Worm (Caenorhabditis elegans) whole organism, L1 larva: ENCODE results near the gene T14G11.1.

Source experiments
- C04F5.9 ChIP-seq: sonication (generic microtip); optimal IDR thresholded peaks from 2 replicates; lab custom pipeline; 2016; ENCODE audit warnings: missing genetic modification characterization, missing compliant biosample characterization
- C34B4.2 ChIP-seq: sonication (generic microtip); optimal IDR thresholded peaks from 2 replicates; lab custom pipeline; 2017; ENCODE audit warnings: mild to moderate bottlenecking, missing genetic modification characterization, missing compliant biosample characterization
- aha-1 ChIP-seq: fragments of 150-350 bp; optimal IDR thresholded peaks from 2 replicates; lab custom pipeline; 2014; ENCODE audit warnings: missing biosample characterization, missing genetic modification characterization
- alr-1 ChIP-seq: fragments of 200-800 bp; sonication (Bioruptor generic); optimal IDR thresholded peaks from 2 replicates; lab custom pipeline; 2018; ENCODE audit warnings: borderline replicate concordance, mild to moderate bottlenecking, missing genetic modification characterization, missing compliant biosample characterization
- aly-2 ChIP-seq: fragments of 150-350 bp; optimal IDR thresholded peaks from 2 replicates; lab custom pipeline; 2014; ENCODE audit warnings: missing biosample characterization, missing genetic modification characterization
- ceh-8 ChIP-seq: fragments of 200-800 bp; sonication (Bioruptor generic); optimal IDR thresholded peaks from 2 replicates; lab custom pipeline; 2018; ENCODE audit warnings: mild to moderate bottlenecking, missing genetic modification characterization, moderate library complexity, missing compliant biosample characterization
- ceh-82 ChIP-seq, 3 experiments: fragments of 150-350 bp in 1 of 3; sonication (generic microtip) in 2 of 3; optimal IDR thresholded peaks; 2 replicates each; lab custom pipeline; 2014 to 2017; ENCODE audit warnings: missing biosample characterization in 3 of 3, missing genetic modification characterization in 3 of 3
- ceh-88 ChIP-seq: fragments of 200-800 bp; sonication (Bioruptor generic); IDR thresholded peaks from 2 replicates; pipeline ENCODE4 v1.3.6; 2022; ENCODE audit warnings: missing genetic modification characterization, missing compliant biosample characterization
- ceh-90 ChIP-seq: sonication (generic microtip); optimal IDR thresholded peaks from 2 replicates; lab custom pipeline; 2016; ENCODE audit warnings: missing genetic modification characterization, missing compliant biosample characterization
- efl-3 ChIP-seq: fragments of 200-800 bp; sonication (Bioruptor generic); optimal IDR thresholded peaks from 2 replicates; lab custom pipeline; 2018; ENCODE audit warnings: mild to moderate bottlenecking, missing genetic modification characterization, missing compliant biosample characterization
- egl-13 ChIP-seq: sonication (generic microtip); optimal IDR thresholded peaks from 2 replicates; lab custom pipeline; 2016; ENCODE audit warnings: missing genotype, missing genetic modification reagents, missing genetic modification characterization, missing compliant biosample characterization
- egl-27 ChIP-seq, 2 experiments: fragments of 150-350 bp in 1 of 2; sonication (generic microtip); optimal IDR thresholded peaks; 3 replicates each; lab custom pipeline; 2017 to 2018; ENCODE audit warnings: missing biosample characterization in 2 of 2, missing genetic modification characterization in 2 of 2, missing genetic modification reagents in 2 of 2
- elt-2 ChIP-seq: sonication (generic microtip); optimal IDR thresholded peaks from 2 replicates; lab custom pipeline; 2016; ENCODE audit warnings: missing genetic modification characterization, mild to moderate bottlenecking, inconsistent platforms, missing compliant biosample characterization, missing genetic modification reagents
- elt-3 ChIP-seq, 6 experiments: fragments of 150-350 bp in 1 of 6; sonication (generic microtip); optimal IDR thresholded peaks; 2 replicates each; lab custom pipeline; 2017 to 2018; ENCODE audit warnings: missing biosample characterization in 6 of 6, missing genetic modification characterization in 6 of 6, inconsistent platforms in 1 of 6
- ets-5 ChIP-seq: fragments of 200-800 bp; sonication (Bioruptor generic); IDR thresholded peaks from 2 replicates; pipeline ENCODE4 v1.3.6; 2022; ENCODE audit warnings: missing genetic modification characterization, missing compliant biosample characterization
- fos-1 ChIP-seq: fragments of 150-350 bp; optimal IDR thresholded peaks from 2 replicates; lab custom pipeline; 2014; ENCODE audit warnings: missing biosample characterization, missing genetic modification characterization
- hlh-4 ChIP-seq: sonication (generic microtip); optimal IDR thresholded peaks from 2 replicates; lab custom pipeline; 2016; ENCODE audit warnings: mild to moderate bottlenecking, missing genetic modification characterization, missing compliant biosample characterization
- lin-13 ChIP-seq: fragments of 150-350 bp; optimal IDR thresholded peaks from 2 replicates; lab custom pipeline; 2014; ENCODE audit warnings: missing biosample characterization, missing genetic modification reagents, missing genetic modification characterization
- lin-14 ChIP-seq: fragments of 200-800 bp; sonication (Bioruptor generic); optimal IDR thresholded peaks from 2 replicates; lab custom pipeline; 2018; ENCODE audit warnings: mild to moderate bottlenecking, missing genetic modification characterization, moderate library complexity, missing compliant biosample characterization
- lin-35 ChIP-seq, 2 experiments: fragments of 150-350 bp; optimal IDR thresholded peaks; 2 replicates each; lab custom pipeline; 2014; ENCODE audit warnings: missing biosample characterization in 2 of 2, missing genetic modification characterization in 2 of 2, missing genetic modification reagents in 2 of 2
- lsy-2 ChIP-seq, 2 experiments: fragments of 150-350 bp; optimal IDR thresholded peaks; 2 replicates each; lab custom pipeline; 2014; ENCODE audit warnings: missing biosample characterization in 2 of 2, missing genetic modification characterization in 2 of 2
- mab-9 ChIP-seq: fragments of 200-800 bp; sonication (Bioruptor generic); IDR thresholded peaks from 2 replicates; pipeline ENCODE4 v1.3.6; 2022; ENCODE audit warnings: missing genetic modification reagents, missing genetic modification characterization, missing compliant biosample characterization
- mef-2 ChIP-seq: fragments of 150-350 bp; optimal IDR thresholded peaks from 2 replicates; lab custom pipeline; 2014; ENCODE audit warnings: missing biosample characterization, missing genetic modification characterization
- nhr-12 ChIP-seq: sonication (generic microtip); optimal IDR thresholded peaks from 2 replicates; lab custom pipeline; 2017; ENCODE audit warnings: missing biosample characterization, missing genetic modification characterization
- nhr-20 ChIP-seq: sonication (generic microtip); optimal IDR thresholded peaks from 2 replicates; lab custom pipeline; 2016; ENCODE audit warnings: mild to moderate bottlenecking, missing genetic modification characterization, missing compliant biosample characterization
- nhr-28 ChIP-seq: fragments of 150-350 bp; optimal IDR thresholded peaks from 2 replicates; lab custom pipeline; 2014; ENCODE audit warnings: missing biosample characterization, missing genetic modification characterization
- nhr-47 ChIP-seq: sonication (generic microtip); optimal IDR thresholded peaks from 2 replicates; lab custom pipeline; 2016; ENCODE audit warnings: mild to moderate bottlenecking, missing genetic modification characterization, moderate library complexity, missing compliant biosample characterization
- nhr-71 ChIP-seq: sonication (generic microtip); optimal IDR thresholded peaks from 2 replicates; lab custom pipeline; 2016; ENCODE audit warnings: mild to moderate bottlenecking, missing genetic modification characterization, moderate library complexity, missing compliant biosample characterization
- nhr-76 ChIP-seq: sonication (generic microtip); optimal IDR thresholded peaks from 2 replicates; lab custom pipeline; 2017; ENCODE audit warnings: missing biosample characterization, missing genetic modification characterization
- nhr-84 ChIP-seq: sonication (generic microtip); optimal IDR thresholded peaks from 2 replicates; lab custom pipeline; 2017; ENCODE audit warnings: missing biosample characterization, missing genetic modification characterization
- nhr-90 ChIP-seq: sonication (generic microtip); optimal IDR thresholded peaks from 2 replicates; lab custom pipeline; 2016; ENCODE audit warnings: mild to moderate bottlenecking, missing genetic modification characterization, missing compliant biosample characterization; ENCODE audit not compliant: poor library complexity
- pag-3 ChIP-seq: sonication (generic microtip); optimal IDR thresholded peaks from 2 replicates; lab custom pipeline; 2017; ENCODE audit warnings: missing genetic modification characterization, mild to moderate bottlenecking, missing compliant biosample characterization, antibody characterized with exemption, borderline replicate concordance; ENCODE audit not compliant: insufficient read depth
- rnt-1 ChIP-seq: sonication (generic microtip); optimal IDR thresholded peaks from 2 replicates; lab custom pipeline; 2016; ENCODE audit warnings: mild to moderate bottlenecking, missing genetic modification characterization, moderate library complexity, missing compliant biosample characterization
- snpc-4 ChIP-seq: fragments of 150-350 bp; optimal IDR thresholded peaks from 2 replicates; lab custom pipeline; 2014; ENCODE audit warnings: missing biosample characterization, missing genetic modification characterization
- sptf-1 ChIP-seq: fragments of 150-350 bp; optimal IDR thresholded peaks from 2 replicates; lab custom pipeline; 2014; ENCODE audit warnings: missing biosample characterization, missing genetic modification characterization
- unc-130 ChIP-seq: fragments of 150-350 bp; optimal IDR thresholded peaks from 2 replicates; lab custom pipeline; 2017; ENCODE audit warnings: missing biosample characterization, missing genetic modification characterization, inconsistent platforms
- unc-30 ChIP-seq: sonication (generic microtip); optimal IDR thresholded peaks from 2 replicates; lab custom pipeline; 2017; ENCODE audit warnings: missing biosample characterization, missing genetic modification characterization
- unc-62 ChIP-seq: fragments of 150-350 bp; optimal IDR thresholded peaks from 2 replicates; lab custom pipeline; 2014; ENCODE audit warnings: missing biosample characterization, missing genetic modification reagents, missing genetic modification characterization
- vab-15 ChIP-seq: sonication (generic microtip); optimal IDR thresholded peaks from 2 replicates; lab custom pipeline; 2017; ENCODE audit warnings: missing genotype, mild to moderate bottlenecking, missing genetic modification characterization, missing compliant biosample characterization
- zag-1 ChIP-seq: fragments of 150-350 bp; optimal IDR thresholded peaks from 2 replicates; lab custom pipeline; 2014; ENCODE audit warnings: missing biosample characterization, missing genetic modification characterization
- ztf-11 ChIP-seq, 2 experiments: sonication (generic microtip); optimal IDR thresholded peaks; 2 replicates each; lab custom pipeline; 2016 to 2017; ENCODE audit warnings: missing genetic modification characterization in 2 of 2, missing biosample characterization in 1 of 2, missing compliant biosample characterization in 1 of 2

Gene T14G11.1

ce11 chrX:2687174-2687573, 1.6 kb upstream of the T14G11.1 start, which contains the start of gene immt-1 (continued):
- TF ChIP-seq mab-9 (GFP tag; lab: Robert Waterston, UW) (peak; percentile 44; the same call in 1 of the 2 replicates), ets-5 (no peak), ceh-90 (tag; lab: Kevin White, UChicago) (no peak), ztf-11 (tag; optimal IDR thresholded peaks at IDR 0.05; lab: Kevin White, UChicago) (peak in 1 of 2 experiments; percentile 12), nhr-84 (tag; lab: Kevin White, UChicago) (no peak), vab-15 (no peak), C34B4.2 (no peak), mef-2 (tag; lab: Kevin White, UChicago) (no peak), elt-2 (tag; lab: Kevin White, UChicago) (no peak), unc-30 (tag; lab: Kevin White, UChicago) (no peak), nhr-12 (tag; lab: Kevin White, UChicago) (no peak), ceh-82 (tag; optimal IDR thresholded peaks at IDR 0.05; lab: Kevin White, UChicago) (peak; percentile 37 to 84 (median 74)), sptf-1 (tag; lab: Kevin White, UChicago) (no peak), rnt-1 (tag; lab: Kevin White, UChicago) (peak; percentile 75), efl-3 (GFP tag; lab: Kevin White, UChicago) (no peak), fos-1 (tag; lab: Kevin White, UChicago) (peak; percentile 61), zag-1 (tag; lab: Kevin White, UChicago) (no peak), nhr-90 (tag; lab: Kevin White, UChicago) (peak; percentile 55), nhr-47 (peak; percentile 73), hlh-4 (tag; lab: Kevin White, UChicago) (no peak), aha-1 (no peak), lin-14 (GFP tag; lab: Kevin White, UChicago) (peak; percentile 96), egl-27 (tag; optimal IDR thresholded peaks at IDR 0.05; lab: Kevin White, UChicago) (no peak), ceh-8 (GFP tag; lab: Kevin White, UChicago) (peak; percentile 39), lin-13 (GFP tag; lab: Kevin White, UChicago) (peak; percentile 76), elt-3 (tag; optimal IDR thresholded peaks at IDR 0.05; lab: Kevin White, UChicago) (peak in 2 of 6 experiments; percentile 7 to 62), lsy-2 (tag; optimal IDR thresholded peaks at IDR 0.05; lab: Kevin White, UChicago) (peak; percentile 83 to 93), alr-1 (tag; lab: Kevin White, UChicago) (no peak), nhr-71 (tag; lab: Kevin White, UChicago) (peak; percentile 85), unc-62 (GFP tag; lab: Kevin White, UChicago) (no peak)

- TF ChIP-seq lin-14 (GFP tag; lab: Kevin White, UChicago) (no peak), C04F5.9 (tag; lab: Kevin White, UChicago) (no peak), pag-3 (tag; lab: Kevin White, UChicago) (no peak), aly-2 (tag; lab: Kevin White, UChicago) (no peak), nhr-76 (tag; lab: Kevin White, UChicago) (no peak), fos-1 (tag; lab: Kevin White, UChicago) (no peak), nhr-20 (tag; lab: Kevin White, UChicago) (no peak), egl-13 (tag; lab: Kevin White, UChicago) (no peak), nhr-28 (tag; lab: Kevin White, UChicago) (no peak), lsy-2 (tag; optimal IDR thresholded peaks at IDR 0.05; lab: Kevin White, UChicago) (no peak), ceh-88 (GFP tag; lab: Robert Waterston, UW) (no peak), lin-13 (GFP tag; lab: Kevin White, UChicago) (no peak), mab-9 (GFP tag; lab: Robert Waterston, UW) (no peak), efl-3 (GFP tag; lab: Kevin White, UChicago) (no peak), snpc-4 (tag; lab: Kevin White, UChicago) (no peak), unc-130 (tag; lab: Kevin White, UChicago) (no peak), lin-35 (GFP tag; optimal IDR thresholded peaks at IDR 0.05; lab: Kevin White, UChicago) (no peak), ceh-82 (tag; optimal IDR thresholded peaks at IDR 0.05; lab: Kevin White, UChicago) (no peak), aha-1 (no peak)
Observed at ce11 chrX:2693026-2693425, 4.2 kb downstream of the T14G11.1 start.
